Fruit fly (Drosophila melanogaster) whole organism, embryonic: Measurements from ENCODE around the gene saturn.

Experiments used
- Blimp-1 ChIP-seq: fragments of 200-800 bp; sonication (Bioruptor generic); optimal IDR thresholded peaks from 3 replicates; lab custom pipeline; 2018; ENCODE audit warnings: missing biosample characterization, missing genetic modification characterization, mild to moderate bottlenecking, moderate library complexity, missing genetic modification reagents
- CG10274 ChIP-seq: fragments of 200-800 bp; sonication (Bioruptor generic); optimal IDR thresholded peaks from 3 replicates; lab custom pipeline; 2017; ENCODE audit warnings: missing biosample characterization, mild to moderate bottlenecking, missing genetic modification characterization
- CG11398 ChIP-seq: fragments of 200-800 bp; sonication (Bioruptor generic); optimal IDR thresholded peaks from 2 replicates; lab custom pipeline; 2016; ENCODE audit warnings: missing biosample characterization, missing genetic modification characterization
- CG12236 ChIP-seq: fragments of 200-800 bp; sonication (Bioruptor generic); optimal IDR thresholded peaks from 2 replicates; lab custom pipeline; 2016; ENCODE audit warnings: missing biosample characterization, missing genetic modification characterization
- CG13894 ChIP-seq: fragments of 200-800 bp; sonication (Bioruptor generic); optimal IDR thresholded peaks from 3 replicates; lab custom pipeline; 2018; ENCODE audit warnings: missing biosample characterization, mild to moderate bottlenecking, missing genetic modification characterization, moderate library complexity
- CG15514 ChIP-seq: fragments of 200-800 bp; sonication (Bioruptor generic); optimal IDR thresholded peaks from 3 replicates; lab custom pipeline; 2017; ENCODE audit warnings: missing biosample characterization, missing genetic modification characterization, mild to moderate bottlenecking, moderate library complexity, missing genetic modification reagents
- CG2678 ChIP-seq: fragments of 200-800 bp; sonication (Bioruptor generic); optimal IDR thresholded peaks from 3 replicates; lab custom pipeline; 2019; ENCODE audit warnings: missing biosample characterization, mild to moderate bottlenecking, missing genetic modification characterization, moderate library complexity
- CG31365 ChIP-seq: fragments of 200-800 bp; sonication (Bioruptor generic); optimal IDR thresholded peaks from 2 replicates; lab custom pipeline; 2018; ENCODE audit warnings: missing biosample characterization, mild to moderate bottlenecking, missing genetic modification characterization
- CG31388 ChIP-seq: fragments of 200-800 bp; sonication (Bioruptor generic); optimal IDR thresholded peaks from 2 replicates; lab custom pipeline; 2016; ENCODE audit warnings: missing biosample characterization, missing genetic modification characterization
- CG32532 ChIP-seq: fragments of 200-800 bp; sonication (Bioruptor generic); IDR thresholded peaks from 2 replicates; pipeline ENCODE4 v1.3.6; 2022; ENCODE audit warnings: missing biosample characterization, missing genetic modification characterization
- CG34376 ChIP-seq: fragments of 200-800 bp; sonication (Bioruptor generic); optimal IDR thresholded peaks from 2 replicates; lab custom pipeline; 2018; ENCODE audit warnings: missing biosample characterization, mild to moderate bottlenecking, missing genetic modification characterization
- CG34422 ChIP-seq: fragments of 200-800 bp; sonication (Bioruptor generic); IDR thresholded peaks from 3 replicates; pipeline ENCODE4 v1.3.6; 2022; ENCODE audit warnings: missing biosample characterization, missing genetic modification characterization
- CG4854 ChIP-seq: fragments of 200-800 bp; sonication (Bioruptor generic); optimal IDR thresholded peaks from 2 replicates; lab custom pipeline; 2016; ENCODE audit warnings: missing biosample characterization, missing genetic modification characterization, inconsistent platforms
- CG6175 ChIP-seq: fragments of 200-800 bp; sonication (Bioruptor generic); IDR thresholded peaks from 3 replicates; pipeline ENCODE4 v1.3.6; 2022; ENCODE audit warnings: missing biosample characterization, missing genetic modification characterization
- CG6654 ChIP-seq: fragments of 200-800 bp; sonication (Bioruptor generic); optimal IDR thresholded peaks from 2 replicates; lab custom pipeline; 2017; ENCODE audit warnings: missing biosample characterization, mild to moderate bottlenecking, missing genetic modification characterization
- CG7963 ChIP-seq: fragments of 200-800 bp; sonication (Bioruptor generic); IDR thresholded peaks from 3 replicates; pipeline ENCODE4 v1.3.6; 2022; ENCODE audit warnings: missing biosample characterization, missing genetic modification characterization; ENCODE audit not compliant: partially characterized antibody
- CG8359 ChIP-seq: fragments of 200-800 bp; sonication (Bioruptor generic); optimal IDR thresholded peaks from 2 replicates; lab custom pipeline; 2017; ENCODE audit warnings: missing biosample characterization, mild to moderate bottlenecking, missing genetic modification characterization, borderline replicate concordance
- CG9727 ChIP-seq: fragments of 200-800 bp; sonication (Bioruptor generic); optimal IDR thresholded peaks from 3 replicates; lab custom pipeline; 2017; ENCODE audit warnings: missing biosample characterization, mild to moderate bottlenecking, missing genetic modification characterization
- Dbx ChIP-seq: fragments of 200-800 bp; sonication (Bioruptor generic); IDR thresholded peaks from 3 replicates; pipeline ENCODE4 v1.3.6; 2022; ENCODE audit warnings: missing biosample characterization, missing genetic modification characterization
- Dip3 ChIP-seq: fragments of 200-800 bp; sonication (Bioruptor generic); optimal IDR thresholded peaks from 3 replicates; lab custom pipeline; 2016; ENCODE audit warnings: missing biosample characterization, missing genetic modification characterization
- Doc3 ChIP-seq: fragments of 200-800 bp; sonication (Bioruptor generic); IDR thresholded peaks from 3 replicates; pipeline ENCODE4 v1.3.6; 2022; ENCODE audit warnings: missing biosample characterization, missing genetic modification characterization; ENCODE audit not compliant: partially characterized antibody
- Dp ChIP-seq: fragments of 200-800 bp; sonication (Bioruptor generic); optimal IDR thresholded peaks from 2 replicates; lab custom pipeline; 2018; ENCODE audit warnings: missing biosample characterization, mild to moderate bottlenecking, missing genetic modification characterization, moderate library complexity
- Ets97D ChIP-seq: fragments of 200-800 bp; sonication (Bioruptor generic); optimal IDR thresholded peaks from 3 replicates; lab custom pipeline; 2016; ENCODE audit warnings: missing biosample characterization, missing genetic modification characterization
- GATAe ChIP-seq: fragments of 200-800 bp; sonication (Bioruptor generic); conservative IDR thresholded peaks from 2 replicates; pipeline ENCODE4 v1.3.6; 2022; ENCODE audit warnings: missing biosample characterization, missing genetic modification characterization
- HHEX ChIP-seq: fragments of 200-800 bp; sonication (Bioruptor generic); optimal IDR thresholded peaks from 3 replicates; lab custom pipeline; 2017; ENCODE audit warnings: missing biosample characterization, mild to moderate bottlenecking, missing genetic modification characterization, missing genetic modification reagents
- HLH4C ChIP-seq: fragments of 200-800 bp; sonication (Bioruptor generic); IDR thresholded peaks from 3 replicates; pipeline ENCODE4 v1.3.6; 2022; ENCODE audit warnings: missing biosample characterization, missing genetic modification characterization; ENCODE audit not compliant: partially characterized antibody
- Hsf ChIP-seq: fragments of 200-800 bp; sonication (Bioruptor generic); optimal IDR thresholded peaks from 3 replicates; lab custom pipeline; 2016; ENCODE audit warnings: missing biosample characterization, missing genetic modification characterization
- Lhr ChIP-seq: fragments of 200-800 bp; sonication (Bioruptor generic); optimal IDR thresholded peaks from 3 replicates; lab custom pipeline; 2017; ENCODE audit warnings: mild to moderate bottlenecking, missing biosample characterization, missing genetic modification reagents, missing genetic modification characterization
- Neu2 ChIP-seq: fragments of 200-800 bp; sonication (Bioruptor generic); optimal IDR thresholded peaks from 3 replicates; lab custom pipeline; 2016; ENCODE audit warnings: missing biosample characterization, missing genetic modification characterization, borderline replicate concordance
- Opbp ChIP-seq: fragments of 200-800 bp; sonication (Bioruptor generic); IDR thresholded peaks from 3 replicates; pipeline ENCODE4 v1.3.6; 2022; ENCODE audit warnings: missing biosample characterization, missing genetic modification characterization; ENCODE audit not compliant: partially characterized antibody
- Optix ChIP-seq: fragments of 200-800 bp; sonication (Bioruptor generic); IDR thresholded peaks from 3 replicates; pipeline ENCODE4 v1.3.6; 2022; ENCODE audit warnings: missing biosample characterization, missing genetic modification characterization
- Pdp1 ChIP-seq, 2 experiments: fragments of 200-800 bp; sonication (Bioruptor generic); optimal IDR thresholded peaks; 3 replicates each; lab custom pipeline; 2016; ENCODE audit warnings: missing biosample characterization in 2 of 2, missing genetic modification characterization in 2 of 2, mild to moderate bottlenecking in 1 of 2, moderate library complexity in 1 of 2
- Six4 ChIP-seq: fragments of 200-800 bp; sonication (Bioruptor generic); optimal IDR thresholded peaks from 2 replicates; lab custom pipeline; 2016; ENCODE audit warnings: missing biosample characterization, missing genetic modification characterization
- Ssrp ChIP-seq: fragments of 200-800 bp; sonication (Bioruptor generic); optimal IDR thresholded peaks from 2 replicates; lab custom pipeline; 2018; ENCODE audit warnings: missing biosample characterization, mild to moderate bottlenecking, missing genetic modification characterization, moderate library complexity
- Xbp1 ChIP-seq: fragments of 200-800 bp; sonication (Bioruptor generic); optimal IDR thresholded peaks from 3 replicates; lab custom pipeline; 2016; ENCODE audit warnings: missing biosample characterization, mild to moderate bottlenecking, missing genetic modification characterization
- ato ChIP-seq: fragments of 200-800 bp; sonication (Bioruptor generic); IDR thresholded peaks from 2 replicates; pipeline ENCODE4 v1.3.6; 2022; ENCODE audit warnings: missing biosample characterization, missing genetic modification characterization; ENCODE audit not compliant: partially characterized antibody
- ci ChIP-seq: fragments of 200-800 bp; sonication (Bioruptor generic); IDR thresholded peaks from 3 replicates; pipeline ENCODE4 v1.3.6; 2022; ENCODE audit warnings: missing biosample characterization, missing genetic modification characterization
- eve ChIP-seq, 2 experiments: fragments of >200 bp; optimal IDR thresholded peaks; 2 replicates each; lab custom pipeline; 2017; ENCODE audit warnings: missing biosample characterization in 2 of 2, missing genetic modification characterization in 2 of 2
- exex ChIP-seq: fragments of 200-800 bp; sonication (Bioruptor generic); optimal IDR thresholded peaks from 4 replicates; lab custom pipeline; 2018; ENCODE audit warnings: missing biosample characterization, mild to moderate bottlenecking, missing genetic modification characterization, moderate library complexity
- fru ChIP-seq: fragments of >200 bp; optimal IDR thresholded peaks from 2 replicates; lab custom pipeline; 2017
- jing ChIP-seq: fragments of 200-800 bp; sonication (Bioruptor generic); optimal IDR thresholded peaks from 2 replicates; lab custom pipeline; 2018; ENCODE audit warnings: missing biosample characterization, mild to moderate bottlenecking, missing genetic modification characterization
- lbe ChIP-seq: fragments of 200-800 bp; sonication (Bioruptor generic); optimal IDR thresholded peaks from 2 replicates; lab custom pipeline; 2016; ENCODE audit warnings: missing biosample characterization, mild to moderate bottlenecking, missing genetic modification characterization
- pita ChIP-seq: fragments of 200-800 bp; sonication (Bioruptor generic); optimal IDR thresholded peaks from 2 replicates; lab custom pipeline; 2017; ENCODE audit warnings: missing biosample characterization, mild to moderate bottlenecking, missing genetic modification characterization
- sens-2 ChIP-seq: fragments of 200-800 bp; sonication (Bioruptor generic); IDR thresholded peaks from 2 replicates; pipeline ENCODE4 v1.3.6; 2022; ENCODE audit warnings: missing biosample characterization, missing genetic modification characterization
- slou ChIP-seq: fragments of 200-800 bp; sonication (Bioruptor generic); optimal IDR thresholded peaks from 3 replicates; lab custom pipeline; 2016; ENCODE audit warnings: missing biosample characterization, missing genetic modification characterization
- slp2 ChIP-seq: fragments of 200-800 bp; sonication (Bioruptor generic); optimal IDR thresholded peaks from 2 replicates; lab custom pipeline; 2016; ENCODE audit warnings: missing biosample characterization, missing genetic modification characterization
- unpg ChIP-seq: fragments of 200-800 bp; sonication (Bioruptor generic); optimal IDR thresholded peaks from 3 replicates; lab custom pipeline; 2018; ENCODE audit warnings: missing biosample characterization, mild to moderate bottlenecking, missing genetic modification characterization, moderate library complexity
- yki ChIP-seq: fragments of >200 bp; optimal IDR thresholded peaks from 3 replicates; lab custom pipeline; 2018
- zen ChIP-seq: fragments of 200-800 bp; sonication (Bioruptor generic); optimal IDR thresholded peaks from 3 replicates; lab custom pipeline; 2018; ENCODE audit warnings: missing biosample characterization, mild to moderate bottlenecking, missing genetic modification characterization, moderate library complexity
- zf30C ChIP-seq: fragments of 200-800 bp; sonication (Bioruptor generic); optimal IDR thresholded peaks from 3 replicates; lab custom pipeline; 2018; ENCODE audit warnings: missing biosample characterization, mild to moderate bottlenecking, missing genetic modification characterization

saturn gene

dm6 chr3L:14217677-14218254 is 14.6 kb downstream of the saturn start, which contains the start of gene CG7768 (continued):
- TF ChIP-seq Ssrp (no peak), Pdp1 (GFP tag; optimal IDR thresholded peaks at IDR 0.05; lab: Kevin White, UChicago) (peak; percentile 2 to 35), Xbp1 (GFP tag; lab: Kevin White, UChicago) (no peak), CG15514 (GFP tag; lab: Kevin White, UChicago) (peak; percentile 79), CG34376 (GFP tag; lab: Kevin White, UChicago) (peak; percentile 73), Neu2 (GFP tag; lab: Kevin White, UChicago) (no peak), CG9727 (GFP tag; lab: Kevin White, UChicago) (peak; percentile 47), Dip3 (GFP tag; lab: Kevin White, UChicago) (peak; percentile 7), CG4854 (GFP tag; lab: Kevin White, UChicago) (peak; percentile 51), HHEX (GFP tag; lab: Kevin White, UChicago) (peak; percentile 76), CG6654 (no peak), jing (GFP tag; lab: Kevin White, UChicago) (no peak), GATAe (no peak), CG31365 (tag; lab: Kevin White, UChicago) (peak; percentile 36), ato (no peak), CG10274 (GFP tag; lab: Kevin White, UChicago) (peak; percentile 36), CG31388 (GFP tag; lab: Kevin White, UChicago) (no peak), fru (no peak), CG12236 (peak; percentile 10), Ets97D (no peak), CG2678 (tag; lab: Kevin White, UChicago) (peak; percentile 79), HLH4C (GFP tag; lab: Robert Waterston, UW) (no peak), Doc3 (no peak), slp2 (GFP tag; lab: Kevin White, UChicago) (no peak), yki (lab: Kevin White, UChicago) (no peak), CG34422 (GFP tag; lab: Robert Waterston, UW) (no peak), exex (tag; lab: Kevin White, UChicago) (peak; percentile 47), zen (tag; lab: Kevin White, UChicago) (no peak), CG32532 (no peak), CG11398 (GFP tag; lab: Kevin White, UChicago) (peak; percentile 47), Dp (GFP tag; lab: Kevin White, UChicago) (no peak), Lhr (no peak), Blimp-1 (GFP tag; lab: Kevin White, UChicago) (peak; percentile 37), slou (GFP tag; lab: Kevin White, UChicago) (peak; percentile 62), pita (GFP tag; lab: Kevin White, UChicago) (no peak), Six4 (peak; percentile 17), ci (peak; percentile 14; the same call in 1 of the 3 replicates), Dbx (GFP tag; lab: Robert Waterston, UW) (peak; percentile 78), CG6175 (GFP tag; lab: Robert Waterston, UW) (no peak), Optix (GFP tag; lab: Robert Waterston, UW) (no peak), sens-2 (GFP tag; lab: Robert Waterston, UW) (no peak), eve (GFP tag; optimal IDR thresholded peaks at IDR 0.05; lab: Kevin White, UChicago) (no peak), unpg (GFP tag; lab: Kevin White, UChicago) (peak; percentile 61), Opbp (GFP tag; lab: Robert Waterston, UW) (no peak), lbe (GFP tag; lab: Kevin White, UChicago) (no peak), zf30C (GFP tag; lab: Kevin White, UChicago) (no peak), CG7963 (GFP tag; lab: Robert Waterston, UW) (no peak), CG8359 (GFP tag; lab: Kevin White, UChicago) (no peak), Hsf (GFP tag; lab: Kevin White, UChicago) (peak; percentile 3), CG13894 (tag; lab: Kevin White, UChicago) (peak; percentile 47)
